Fruit fly (Drosophila melanogaster): ENCODE data around the gene Ttc1.

Gene Ttc1

DNA sequence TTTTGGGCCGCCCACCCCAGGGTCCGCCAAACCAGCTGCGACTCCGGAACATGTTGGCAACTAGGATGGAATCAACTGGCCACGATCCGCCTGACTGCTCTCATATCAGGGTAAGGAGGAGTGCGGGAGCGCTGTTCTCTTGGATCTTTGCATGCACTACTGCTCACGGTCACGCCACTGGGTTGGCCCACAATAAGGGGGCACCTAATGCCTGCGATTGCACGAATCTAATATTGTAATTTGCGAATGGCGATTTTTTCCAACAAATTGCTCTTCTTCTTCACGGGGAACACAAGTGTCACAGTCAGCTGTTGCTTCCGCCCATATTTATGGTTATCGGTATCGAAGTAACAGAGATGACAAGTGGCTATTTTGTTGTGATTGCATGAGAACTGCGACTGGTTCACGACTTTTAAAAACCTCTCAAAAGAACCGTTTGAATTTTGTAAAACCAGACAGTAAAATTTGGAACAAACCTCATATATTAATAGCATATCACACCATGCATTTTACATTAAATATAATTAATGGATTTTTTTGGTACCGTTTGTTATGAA lies 1.4 kb downstream of the Ttc1 start, which contains the start of gene ema (continued):
- TF ChIP-seq ems (GFP tag; optimal IDR thresholded peaks at IDR 0.05) = no peak
- TF ChIP-seq Antp (GFP tag; optimal IDR thresholded peaks at IDR 0.05) = peak; percentile 1
- TF ChIP-seq fru (optimal IDR thresholded peaks at IDR 0.05) = no peak
- TF ChIP-seq sisA (GFP tag; IDR thresholded peaks at IDR 0.05) = no peak
- TF ChIP-seq mam (GFP tag; optimal IDR thresholded peaks at IDR 0.05) = peak; percentile 35
- no peak for TF ChIP-seq chinmo (GFP tag; IDR thresholded peaks at IDR 0.05; ENCODE audit: partially characterized antibody)
- no peak for TF ChIP-seq inv (GFP tag; IDR thresholded peaks at IDR 0.05; ENCODE audit: partially characterized antibody)
- no peak for TF ChIP-seq dati (GFP tag; IDR thresholded peaks at IDR 0.05)
- TF ChIP-seq Opbp (GFP tag; IDR thresholded peaks at IDR 0.05; ENCODE audit: partially characterized antibody) = peak; percentile 39; the same call in 1 of the 3 replicates
- TF ChIP-seq Dp (GFP tag; optimal IDR thresholded peaks at IDR 0.05) = peak; percentile 36
- TF ChIP-seq Hr78 (GFP tag; optimal IDR thresholded peaks at IDR 0.05) = no peak
- TF ChIP-seq CG4282 (GFP tag; optimal IDR thresholded peaks at IDR 0.05) = no peak
- no peak for TF ChIP-seq CG13123 (GFP tag; optimal IDR thresholded peaks at IDR 0.05)
- TF ChIP-seq CG34422 (GFP tag; IDR thresholded peaks at IDR 0.05) = peak; percentile 70; the same call in 1 of the 3 replicates
- TF ChIP-seq slp2 (GFP tag; optimal IDR thresholded peaks at IDR 0.05) = no peak
- peak; percentile 15 for TF ChIP-seq CG30020 (tag; optimal IDR thresholded peaks at IDR 0.05)
- TF ChIP-seq hb (GFP tag; IDR thresholded peaks at IDR 0.05; ENCODE audit: partially characterized antibody) = no peak
- no peak for TF ChIP-seq ap (GFP tag; IDR thresholded peaks at IDR 0.05)
- peak; percentile 38 for TF ChIP-seq sug (tag; optimal IDR thresholded peaks at IDR 0.05)
- 0 out of 2 replicates have a peak, but pooled peaks have one; percentile 40 for TF ChIP-seq vvl (GFP tag; IDR thresholded peaks at IDR 0.05)
- TF ChIP-seq Trl (optimal IDR thresholded peaks at IDR 0.05) = no peak
- TF ChIP-seq Trl (GFP tag; optimal IDR thresholded peaks at IDR 0.05) = no peak
- TF ChIP-seq CG16863 (GFP tag; optimal IDR thresholded peaks at IDR 0.05) = no peak
- TF ChIP-seq dimm (GFP tag; IDR thresholded peaks at IDR 0.05) = no peak
- no peak for TF ChIP-seq pros (GFP tag; optimal IDR thresholded peaks at IDR 0.05)
- TF ChIP-seq CTCF (GFP tag; optimal IDR thresholded peaks at IDR 0.05) = no peak
- no peak for TF ChIP-seq CG11696 (GFP tag; IDR thresholded peaks at IDR 0.05)
- TF ChIP-seq caup (GFP tag; optimal IDR thresholded peaks at IDR 0.05; ENCODE audit: severe bottlenecking) = no peak
- peak; percentile 51 for TF ChIP-seq CG10431 (GFP tag; optimal IDR thresholded peaks at IDR 0.05)
- peak in 1 of 2 experiments; percentile 18 for TF ChIP-seq chif (GFP tag; optimal IDR thresholded peaks at IDR 0.05)
- TF ChIP-seq bbx (GFP tag; IDR thresholded peaks at IDR 0.05; ENCODE audit: partially characterized antibody) = peak; percentile 52; the same call in 1 of the 2 replicates
- no peak for TF ChIP-seq lmd (GFP tag; IDR thresholded peaks at IDR 0.05)
- TF ChIP-seq Taf1 (GFP tag; IDR thresholded peaks at IDR 0.05) = no peak
- TF ChIP-seq gsb-n (tag; optimal IDR thresholded peaks at IDR 0.05) = no peak
- TF ChIP-seq CG1024 (GFP tag; IDR thresholded peaks at IDR 0.05) = no peak
- TF ChIP-seq CG12299 (tag; optimal IDR thresholded peaks at IDR 0.05) = no peak
- TF ChIP-seq Nf-YA (GFP tag; IDR thresholded peaks at IDR 0.05) = no peak
- TF ChIP-seq Sry-β (GFP tag; optimal IDR thresholded peaks at IDR 0.05) = peak; percentile 92
- no peak for TF ChIP-seq CG10462 (GFP tag; optimal IDR thresholded peaks at IDR 0.05)
- no peak for TF ChIP-seq CG10321 (GFP tag; IDR thresholded peaks at IDR 0.05)
- TF ChIP-seq Spps (tag; optimal IDR thresholded peaks at IDR 0.05) = no peak
- TF ChIP-seq CG32532 (GFP tag; IDR thresholded peaks at IDR 0.05) = peak; percentile 54; the same call in 1 of the 2 replicates
- TF ChIP-seq Fer3 (tag; optimal IDR thresholded peaks at IDR 0.05) = peak; percentile 37
- no peak for TF ChIP-seq wdn (GFP tag; IDR thresholded peaks at IDR 0.05)
- TF ChIP-seq Drgx (GFP tag; IDR thresholded peaks at IDR 0.05) = no peak
- TF ChIP-seq unc-4 (GFP tag; IDR thresholded peaks at IDR 0.05; ENCODE audit: partially characterized antibody) = 0 out of 2 replicates have a peak, but pooled peaks have one; percentile 32
- peak; percentile 26 for TF ChIP-seq CG13296 (GFP tag; optimal IDR thresholded peaks at IDR 0.05)
- no peak for TF ChIP-seq zen (tag; optimal IDR thresholded peaks at IDR 0.05)
- TF ChIP-seq CG8478 (optimal IDR thresholded peaks at IDR 0.05) = no peak
- no peak for TF ChIP-seq CG31388 (GFP tag; optimal IDR thresholded peaks at IDR 0.05)
- peak; percentile 65 for TF ChIP-seq CG13287 (GFP tag; IDR thresholded peaks at IDR 0.05; ENCODE audit: partially characterized antibody)
- no peak for TF ChIP-seq ara (GFP tag; IDR thresholded peaks at IDR 0.05)

Measured in whole organism, embryonic.